Comparison of ENCODE assay signal across 5 fruit fly cellular contexts in genomic region chrX:6656023-6656594, dm6.
A peak's percentile ranks its signal among the peaks of the same experiment; 100 is the strongest.
TF ChIP-seq lines count a peak whose summit lies in the region.

No protein-coding gene starts in this region.

- peak; percentile 27 for TF ChIP-seq CTCF in whole organism, embryonic (GFP tag; optimal IDR thresholded peaks at IDR 0.05; lab: Kevin White, UChicago)

TF ChIP-seq in whole organism, adult, 20 proteins besides CTCF, POLR2A, EP300 and RAD21 (continues in another document):
- TF ChIP-seq CG12768 (GFP tag; optimal IDR thresholded peaks at IDR 0.05; lab: Kevin White, UChicago) (peak; percentile 89), kay (GFP tag; lab: Kevin White, UChicago; ENCODE audit: borderline replicate concordance) (no peak), cnc (optimal IDR thresholded peaks at IDR 0.05; lab: Kevin White, UChicago) (no peak), Clk (GFP tag; optimal IDR thresholded peaks at IDR 0.05; lab: Kevin White, UChicago) (peak; percentile 62), tj (GFP tag; optimal IDR thresholded peaks at IDR 0.05; lab: Kevin White, UChicago) (peak; percentile 69), CG7045 (GFP tag; optimal IDR thresholded peaks at IDR 0.05; lab: Kevin White, UChicago) (peak; percentile 87), cic (GFP tag; optimal IDR thresholded peaks at IDR 0.05; lab: Kevin White, UChicago) (peak; percentile 79), bab1 (GFP tag; optimal IDR thresholded peaks at IDR 0.05; lab: Kevin White, UChicago) (peak; percentile 88), CG11617 (GFP tag; optimal IDR thresholded peaks at IDR 0.05; lab: Kevin White, UChicago) (peak; percentile 96), ovo (GFP tag; optimal IDR thresholded peaks at IDR 0.05; lab: Kevin White, UChicago) (peak; percentile 98), CG5204 (GFP tag; optimal IDR thresholded peaks at IDR 0.05; lab: Kevin White, UChicago) (peak; percentile 86), pad (GFP tag; optimal IDR thresholded peaks at IDR 0.05; lab: Kevin White, UChicago) (peak; percentile 81), CG14711 (tag; optimal IDR thresholded peaks at IDR 0.05; lab: Kevin White, UChicago) (peak; percentile 83), Crg-1 (GFP tag; optimal IDR thresholded peaks at IDR 0.05; lab: Kevin White, UChicago) (peak; percentile 85), Mnt (GFP tag; optimal IDR thresholded peaks at IDR 0.05; lab: Kevin White, UChicago) (peak; percentile 89), Hr96 (GFP tag; optimal IDR thresholded peaks at IDR 0.05; lab: Kevin White, UChicago) (peak; percentile 87), toe (GFP tag; optimal IDR thresholded peaks at IDR 0.05; lab: Kevin White, UChicago) (peak; percentile 74), CG33017 (tag; optimal IDR thresholded peaks at IDR 0.05; lab: Kevin White, UChicago) (peak; percentile 84)

TF ChIP-seq in whole organism, embryonic, 481 proteins besides CTCF, POLR2A, EP300 and RAD21 (continues in another document):
- TF ChIP-seq Lpt (GFP tag; optimal IDR thresholded peaks at IDR 0.05; lab: Kevin White, UChicago) (no peak), CG12659 (GFP tag; optimal IDR thresholded peaks at IDR 0.05; lab: Kevin White, UChicago) (peak; percentile 86), CG9215 (GFP tag; IDR thresholded peaks at IDR 0.05; lab: Robert Waterston, UW) (peak; percentile 73), Jarid2 (GFP tag; optimal IDR thresholded peaks at IDR 0.05; lab: Kevin White, UChicago) (peak; percentile 66), CG4424 (GFP tag; optimal IDR thresholded peaks at IDR 0.05; lab: Kevin White, UChicago) (peak; percentile 86), tll (GFP tag; optimal IDR thresholded peaks at IDR 0.05; lab: Kevin White, UChicago) (no peak), CG12299 (tag; optimal IDR thresholded peaks at IDR 0.05; lab: Kevin White, UChicago) (peak; percentile 77), Xbp1 (GFP tag; optimal IDR thresholded peaks at IDR 0.05; lab: Kevin White, UChicago) (peak; percentile 87), Elba2 (GFP tag; optimal IDR thresholded peaks at IDR 0.05; lab: Kevin White, UChicago) (no peak), CG14014 (GFP tag; IDR thresholded peaks at IDR 0.05; lab: Robert Waterston, UW) (peak; percentile 80), Camta (GFP tag; optimal IDR thresholded peaks at IDR 0.05; lab: Kevin White, UChicago) (peak; percentile 85), Max (GFP tag; optimal IDR thresholded peaks at IDR 0.05; lab: Kevin White, UChicago) (peak; percentile 75), CG9609 (GFP tag; optimal IDR thresholded peaks at IDR 0.05; lab: Kevin White, UChicago) (peak; percentile 83), CG9876 (GFP tag; optimal IDR thresholded peaks at IDR 0.05; lab: Kevin White, UChicago) (peak; percentile 65), CG5180 (GFP tag; optimal IDR thresholded peaks at IDR 0.05; lab: Kevin White, UChicago) (peak; percentile 73), Tbp (GFP tag; optimal IDR thresholded peaks at IDR 0.05; lab: Kevin White, UChicago) (no peak), Fer1 (GFP tag; optimal IDR thresholded peaks at IDR 0.05; lab: Kevin White, UChicago) (peak; percentile 88), Trl (optimal IDR thresholded peaks at IDR 0.05; lab: Kevin White, UChicago) (no peak), Trl (GFP tag; optimal IDR thresholded peaks at IDR 0.05; lab: Kevin White, UChicago) (peak; percentile 81)

TF ChIP-seq in whole organism, prepupa, 60 proteins besides CTCF, POLR2A, EP300 and RAD21 (continues in another document):
- TF ChIP-seq CG6792 (GFP tag; optimal IDR thresholded peaks at IDR 0.05; lab: Kevin White, UChicago) (peak; percentile 91), lz (GFP tag; optimal IDR thresholded peaks at IDR 0.05; lab: Kevin White, UChicago) (peak; percentile 93), CG31627 (GFP tag; optimal IDR thresholded peaks at IDR 0.05; lab: Kevin White, UChicago) (peak; percentile 92), OdsH (GFP tag; optimal IDR thresholded peaks at IDR 0.05; lab: Kevin White, UChicago) (peak; percentile 93), fkh (GFP tag; optimal IDR thresholded peaks at IDR 0.05; lab: Kevin White, UChicago) (peak; percentile 55), CG10669 (GFP tag; optimal IDR thresholded peaks at IDR 0.05; lab: Kevin White, UChicago) (peak; percentile 91), CG6163 (GFP tag; IDR thresholded peaks at IDR 0.05; lab: Robert Waterston, UW) (peak; percentile 90), topi (GFP tag; optimal IDR thresholded peaks at IDR 0.05; lab: Kevin White, UChicago) (peak; percentile 96), Eip78C (GFP tag; lab: Kevin White, UChicago) (peak; percentile 97), Eip75B (GFP tag; optimal IDR thresholded peaks at IDR 0.05; lab: Kevin White, UChicago) (peak; percentile 91), CG9139 (GFP tag; optimal IDR thresholded peaks at IDR 0.05; lab: Kevin White, UChicago) (peak; percentile 65), net (GFP tag; optimal IDR thresholded peaks at IDR 0.05; lab: Kevin White, UChicago) (peak; percentile 93), Hr39 (GFP tag; optimal IDR thresholded peaks at IDR 0.05; lab: Kevin White, UChicago) (peak; percentile 93), CG15336 (GFP tag; IDR thresholded peaks at IDR 0.05; lab: Robert Waterston, UW) (peak; percentile 92), CG6808 (GFP tag; optimal IDR thresholded peaks at IDR 0.05; lab: Kevin White, UChicago) (peak; percentile 87), CG34406 (GFP tag; optimal IDR thresholded peaks at IDR 0.05; lab: Kevin White, UChicago) (peak; percentile 89), CG10631 (GFP tag; optimal IDR thresholded peaks at IDR 0.05; lab: Kevin White, UChicago) (peak; percentile 89), CG11762 (GFP tag; optimal IDR thresholded peaks at IDR 0.05; lab: Kevin White, UChicago; ENCODE audit: insufficient read depth) (peak; percentile 89), CG11902 (GFP tag; optimal IDR thresholded peaks at IDR 0.05; lab: Kevin White, UChicago) (peak; percentile 88)

TF ChIP-seq in whole organism, pupa, 21 proteins besides CTCF, POLR2A, EP300 and RAD21 (continues in another document):
- TF ChIP-seq EcR (GFP tag; optimal IDR thresholded peaks at IDR 0.05; lab: Kevin White, UChicago) (peak; percentile 36), Pif1A (GFP tag; optimal IDR thresholded peaks at IDR 0.05; lab: Kevin White, UChicago) (peak; percentile 92), CG34367 (tag; optimal IDR thresholded peaks at IDR 0.05; lab: Kevin White, UChicago) (peak; percentile 81), gl (tag; optimal IDR thresholded peaks at IDR 0.05; lab: Kevin White, UChicago) (peak; percentile 75), CG14655 (GFP tag; optimal IDR thresholded peaks at IDR 0.05; lab: Kevin White, UChicago) (peak; percentile 93), CG9948 (tag; optimal IDR thresholded peaks at IDR 0.05; lab: Kevin White, UChicago) (peak; percentile 86), fd96Ca (GFP tag; IDR thresholded peaks at IDR 0.05; lab: Robert Waterston, UW) (peak; percentile 90), Snoo (tag; optimal IDR thresholded peaks at IDR 0.05; lab: Kevin White, UChicago) (peak; percentile 89), CG8301 (tag; optimal IDR thresholded peaks at IDR 0.05; lab: Kevin White, UChicago) (peak; percentile 91), CG8159 (tag; optimal IDR thresholded peaks at IDR 0.05; lab: Kevin White, UChicago) (peak; percentile 91), CG4496 (GFP tag; IDR thresholded peaks at IDR 0.05; lab: Robert Waterston, UW) (peak; percentile 90), Ets98B (GFP tag; IDR thresholded peaks at IDR 0.05; lab: Robert Waterston, UW) (peak; percentile 87), CG12605 (GFP tag; IDR thresholded peaks at IDR 0.05; lab: Robert Waterston, UW) (peak; percentile 72), CG32121 (GFP tag; IDR thresholded peaks at IDR 0.05; lab: Robert Waterston, UW) (peak; percentile 87), CG10348 (GFP tag; IDR thresholded peaks at IDR 0.05; lab: Robert Waterston, UW) (peak; percentile 54; the same call in 1 of the 2 replicates), D1 (tag; optimal IDR thresholded peaks at IDR 0.05; lab: Kevin White, UChicago) (peak; percentile 63), CG13204 (GFP tag; optimal IDR thresholded peaks at IDR 0.05; lab: Kevin White, UChicago) (peak; percentile 62), rn (GFP tag; IDR thresholded peaks at IDR 0.05; lab: Robert Waterston, UW) (peak; percentile 60; the same call in 1 of the 2 replicates), CG15710 (tag; optimal IDR thresholded peaks at IDR 0.05; lab: Kevin White, UChicago) (peak; percentile 88), Pif1B (GFP tag; optimal IDR thresholded peaks at IDR 0.05; lab: Kevin White, UChicago) (peak; percentile 90)

TF ChIP-seq in whole organism, wandering third instar larva, 38 proteins besides CTCF, POLR2A, EP300 and RAD21 (continues in another document):
- TF ChIP-seq dmrt93B (GFP tag; optimal IDR thresholded peaks at IDR 0.05; lab: Kevin White, UChicago) (peak; percentile 85), ey (GFP tag; optimal IDR thresholded peaks at IDR 0.05; lab: Kevin White, UChicago) (peak; percentile 86), foxo (GFP tag; optimal IDR thresholded peaks at IDR 0.05; lab: Kevin White, UChicago) (peak; percentile 2 to 90), h (GFP tag; optimal IDR thresholded peaks at IDR 0.05; lab: Kevin White, UChicago) (peak; percentile 89), psq (GFP tag; optimal IDR thresholded peaks at IDR 0.05; lab: Kevin White, UChicago) (peak; percentile 76), pan (optimal IDR thresholded peaks at IDR 0.05; lab: Kevin White, UChicago) (no peak), OdsH (GFP tag; optimal IDR thresholded peaks at IDR 0.05; lab: Kevin White, UChicago) (peak; percentile 80), lola (GFP tag; optimal IDR thresholded peaks at IDR 0.05; lab: Kevin White, UChicago) (no peak), Myc (optimal IDR thresholded peaks at IDR 0.05; lab: Kevin White, UChicago) (no peak), Abd-B (GFP tag; optimal IDR thresholded peaks at IDR 0.05; lab: Kevin White, UChicago) (no peak), tai (GFP tag; optimal IDR thresholded peaks at IDR 0.05; lab: Kevin White, UChicago) (no peak), HLH106 (tag; optimal IDR thresholded peaks at IDR 0.05; lab: Kevin White, UChicago) (peak; percentile 86), GATAd (GFP tag; optimal IDR thresholded peaks at IDR 0.05; lab: Kevin White, UChicago) (no peak), sage (GFP tag; optimal IDR thresholded peaks at IDR 0.05; lab: Kevin White, UChicago) (peak; percentile 50), dl (GFP tag; optimal IDR thresholded peaks at IDR 0.05; lab: Kevin White, UChicago; ENCODE audit: insufficient read depth in 1 of 2, partially characterized antibody in 2 of 2) (no peak), sv (GFP tag; optimal IDR thresholded peaks at IDR 0.05; lab: Kevin White, UChicago) (peak; percentile 69), brk (GFP tag; optimal IDR thresholded peaks at IDR 0.05; lab: Kevin White, UChicago) (peak; percentile 33), CG9705 (GFP tag; optimal IDR thresholded peaks at IDR 0.05; lab: Kevin White, UChicago) (peak; percentile 61), rgr (GFP tag; optimal IDR thresholded peaks at IDR 0.05; lab: Kevin White, UChicago) (peak; percentile 86), usp (GFP tag; optimal IDR thresholded peaks at IDR 0.05; lab: Kevin White, UChicago) (no peak), Dif (GFP tag; optimal IDR thresholded peaks at IDR 0.05; lab: Kevin White, UChicago; ENCODE audit: partially characterized antibody) (no peak), Rel (GFP tag; optimal IDR thresholded peaks at IDR 0.05; lab: Kevin White, UChicago) (no peak), Rel (tag; optimal IDR thresholded peaks at IDR 0.05; lab: Kevin White, UChicago) (peak; percentile 24), br (GFP tag; optimal IDR thresholded peaks at IDR 0.05; lab: Kevin White, UChicago) (peak; percentile 86)
